Worm (Caenorhabditis elegans) whole organism, L4/young adult: Measurements from ENCODE around the gene sri-19.

ENCODE experiments used
- dao-5 ChIP-seq: sonication (generic microtip); optimal IDR thresholded peaks from 2 replicates; lab custom pipeline; 2016; ENCODE audit warnings: missing genotype, missing genetic modification characterization, moderate library complexity, missing compliant biosample characterization
- him-1 ChIP-seq: sonication (generic microtip); optimal IDR thresholded peaks from 2 replicates; lab custom pipeline; 2016; ENCODE audit warnings: missing genotype, missing genetic modification reagents, missing genetic modification characterization, missing compliant biosample characterization

DNA sequence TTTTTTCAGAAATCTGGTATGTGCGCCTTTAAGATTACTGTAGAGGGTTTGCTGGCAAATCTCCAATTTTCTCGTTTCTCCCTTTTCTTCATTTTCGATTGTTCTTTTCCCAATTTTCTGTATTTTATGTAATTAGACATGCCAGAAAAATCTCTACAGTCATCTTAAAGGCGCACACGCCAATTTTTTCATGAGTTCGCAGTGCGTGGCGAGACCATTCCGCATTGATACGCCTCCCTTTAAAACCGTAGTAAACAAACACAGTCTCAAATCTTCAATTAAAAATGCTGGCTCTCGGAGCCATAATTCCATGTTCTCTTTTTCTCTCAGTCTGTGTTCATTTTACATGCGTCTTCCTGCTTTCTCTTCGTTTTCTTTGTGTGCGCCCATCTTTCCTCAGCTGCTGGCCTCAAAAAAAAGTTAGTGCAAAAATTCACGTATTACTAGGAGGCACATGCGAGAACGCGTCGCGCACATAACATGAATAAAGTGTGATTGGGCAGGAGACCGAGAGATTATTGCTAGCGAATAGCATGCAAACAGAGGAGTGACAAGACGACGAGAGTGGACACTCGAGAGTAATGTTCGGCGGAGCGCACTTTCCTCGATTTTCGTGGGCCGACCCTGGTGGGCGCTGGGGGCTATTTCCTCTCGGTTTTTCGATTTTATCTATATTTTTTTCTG, 39.2 kb upstream of the sri-19 start:
- TF ChIP-seq him-1 (tag; lab: Kevin White, UChicago) (no peak), dao-5 (tag; lab: Kevin White, UChicago) (no peak)
